Fruit fly (Drosophila melanogaster): ENCODE results near the gene CCKLR-17D3.
A peak's percentile ranks its signal among the peaks of the same experiment; 100 is the strongest.

The CCKLR-17D3 gene

DNA sequence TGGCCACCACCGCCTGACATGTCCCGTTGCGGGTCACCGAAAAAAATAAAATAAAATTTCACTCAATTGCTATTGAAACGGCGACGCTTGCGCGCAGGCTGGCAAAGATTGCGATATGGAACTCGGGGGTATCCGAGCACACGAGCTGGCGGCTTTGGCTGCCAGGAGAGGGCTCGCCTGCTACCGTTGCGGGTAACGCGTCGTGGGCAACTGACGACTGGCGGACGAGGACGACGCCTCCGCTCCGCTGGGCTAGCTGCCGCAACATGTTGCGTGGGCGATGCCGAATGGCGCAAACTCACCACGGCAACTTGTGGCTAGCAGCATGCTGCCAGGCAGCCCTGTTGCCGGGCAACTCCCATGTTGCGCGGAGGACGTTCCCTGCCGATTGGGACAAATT, at the start of gene CCKLR-17D3:
TSS of gene CCKLR-17D3 (minus strand) at position 211 of the 400 bp plus-strand sequence.
- no peak for TF ChIP-seq CG8478 (optimal IDR thresholded peaks at IDR 0.05)
- no peak for TF ChIP-seq CTCF (optimal IDR thresholded peaks at IDR 0.05)

- TF ChIP-seq CTCF (optimal IDR thresholded peaks at IDR 0.05) (no peak), CG8478 (optimal IDR thresholded peaks at IDR 0.05) (no peak)
Observed at dm6 chrX:18814944-18815343, 41.1 kb upstream of the CCKLR-17D3 start.

dm6 chrX:18814373-18814772, 40.5 kb upstream of the CCKLR-17D3 start:
- TF ChIP-seq CTCF (optimal IDR thresholded peaks at IDR 0.05) (no peak), CG8478 (optimal IDR thresholded peaks at IDR 0.05) (no peak)

DNA sequence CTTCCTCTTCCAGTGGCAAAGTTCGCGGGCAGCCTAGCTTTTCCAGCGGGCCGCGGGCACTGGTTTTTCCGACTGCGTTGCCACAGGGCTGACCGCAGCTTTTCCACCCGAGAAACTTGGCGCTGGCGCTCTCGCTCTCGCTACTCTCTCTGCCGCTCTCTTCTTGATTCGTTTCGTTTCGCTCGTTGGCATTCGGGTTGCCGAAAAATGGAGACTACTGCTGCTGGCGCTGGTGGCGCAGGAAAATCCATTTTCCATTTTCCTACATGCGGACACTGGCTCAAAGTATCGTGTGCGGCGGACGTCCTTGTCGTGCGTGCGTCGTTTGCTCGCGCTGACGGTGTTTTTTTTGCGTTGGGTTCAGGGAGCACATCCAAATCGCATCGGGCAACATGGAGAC, 39.2 kb upstream of the CCKLR-17D3 start, which contains the start of gene CG42450:
TSS of gene CG42450 (plus strand) at position 249 of the 400 bp plus-strand sequence.
- TF ChIP-seq CG8478 (optimal IDR thresholded peaks at IDR 0.05) (no peak), CTCF (optimal IDR thresholded peaks at IDR 0.05) (no peak)

DNA sequence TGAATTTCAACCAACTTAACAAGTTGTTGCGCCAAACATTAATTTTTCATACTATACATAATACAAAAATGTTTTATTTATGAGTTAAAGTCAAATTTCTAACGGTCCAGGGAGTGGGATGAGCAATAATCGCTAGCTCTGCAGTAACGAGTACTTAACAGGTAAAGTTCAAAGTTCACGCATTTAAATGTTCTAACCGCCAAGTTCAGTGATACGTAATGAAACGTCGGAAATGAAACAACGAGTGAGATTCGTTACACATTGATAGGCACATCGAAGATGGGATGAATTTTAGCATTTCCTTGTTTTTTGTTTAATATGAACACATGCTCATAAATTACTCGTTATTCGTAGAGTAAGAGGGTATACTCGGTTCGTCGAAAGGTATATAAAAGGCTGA, 38.3 kb upstream of the CCKLR-17D3 start:
- TF ChIP-seq CTCF (optimal IDR thresholded peaks at IDR 0.05): no peak
- TF ChIP-seq CG8478 (optimal IDR thresholded peaks at IDR 0.05): no peak

- TF ChIP-seq CG8478 (optimal IDR thresholded peaks at IDR 0.05): no peak
- no peak for TF ChIP-seq CTCF (optimal IDR thresholded peaks at IDR 0.05)
Observed at dm6 chrX:18806365-18806764, 32.5 kb upstream of the CCKLR-17D3 start, which contains the start of gene CG7058. Gene CG7058, plus strand, starts transcription at chrX:18806694.

DNA sequence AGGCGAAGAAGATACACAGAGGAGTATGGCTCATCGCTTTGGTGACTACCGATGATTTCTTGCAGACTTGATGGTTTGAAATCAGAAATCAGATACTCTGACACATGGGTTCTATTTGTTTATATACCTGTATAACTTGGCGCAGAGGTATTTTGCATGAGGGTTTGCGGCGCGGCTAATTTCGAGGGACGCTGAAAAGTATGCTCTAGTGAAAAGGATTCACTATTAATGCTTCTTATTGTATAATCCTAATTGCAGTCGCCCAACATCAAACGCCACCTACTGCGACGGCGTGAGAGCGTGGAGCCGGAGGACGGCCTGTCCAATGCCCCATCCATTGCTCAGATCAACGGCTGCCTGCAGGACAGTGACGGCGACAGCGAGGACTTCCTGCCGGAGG, 31.2 kb upstream of the CCKLR-17D3 start:
- TF ChIP-seq CTCF (optimal IDR thresholded peaks at IDR 0.05): peak; percentile 53 to 58
- no peak for TF ChIP-seq CG8478 (optimal IDR thresholded peaks at IDR 0.05)

DNA sequence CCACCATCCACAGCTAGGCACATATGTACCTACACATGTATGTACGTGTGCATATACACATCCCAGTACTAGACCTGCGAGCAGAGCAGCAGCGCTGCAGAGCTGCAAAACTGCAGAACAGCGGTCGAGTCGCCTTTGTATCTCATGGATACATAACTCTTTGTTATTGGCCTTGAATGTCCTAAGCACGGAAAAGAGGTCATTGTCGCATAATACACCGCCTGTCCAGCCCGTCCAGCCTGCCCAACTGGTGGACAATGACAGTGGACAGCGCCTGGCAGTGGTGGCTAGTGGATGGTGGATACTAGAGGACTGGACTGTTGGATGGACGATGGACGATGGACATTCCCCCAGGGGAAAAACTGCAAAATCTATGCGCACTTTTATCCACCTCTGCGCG, 27.5 kb upstream of the CCKLR-17D3 start:
- no peak for TF ChIP-seq CTCF (optimal IDR thresholded peaks at IDR 0.05)
- TF ChIP-seq CG8478 (optimal IDR thresholded peaks at IDR 0.05): no peak

- TF ChIP-seq CG8478 (optimal IDR thresholded peaks at IDR 0.05): no peak
- TF ChIP-seq CTCF (optimal IDR thresholded peaks at IDR 0.05): no peak
Observed at dm6 chrX:18800167-18800566, 26.3 kb upstream of the CCKLR-17D3 start.

dm6 chrX:18799307-18799855, 25.6 kb upstream of the CCKLR-17D3 start:
- TF ChIP-seq CG8478 (optimal IDR thresholded peaks at IDR 0.05) (no peak), CTCF (optimal IDR thresholded peaks at IDR 0.05) (no peak)

dm6 chrX:18797567-18797966, 23.7 kb upstream of the CCKLR-17D3 start, which contains the start of gene bnb:
Gene bnb, minus strand, starts transcription at chrX:18797687.
- TF ChIP-seq CG8478 (optimal IDR thresholded peaks at IDR 0.05) (no peak), CTCF (optimal IDR thresholded peaks at IDR 0.05) (no peak)

DNA sequence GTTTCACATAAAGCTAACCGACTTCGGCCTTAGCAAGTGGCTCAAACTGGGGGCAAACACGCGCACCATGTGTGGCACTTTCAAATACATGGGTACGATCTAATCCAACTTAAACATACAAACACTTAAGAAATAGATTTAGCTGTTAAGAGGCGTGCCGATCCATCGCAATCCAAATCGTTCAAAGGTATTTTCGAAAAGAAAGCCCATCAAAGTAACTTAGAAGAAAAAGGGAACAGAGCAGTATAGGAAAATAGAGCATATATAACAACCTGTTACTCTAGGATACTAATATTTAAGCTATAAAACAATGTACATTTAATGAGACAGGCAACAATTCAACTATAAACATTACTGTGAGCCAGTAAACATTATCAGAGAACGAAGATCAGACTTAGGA, 17.5 kb upstream of the CCKLR-17D3 start, which contains the start of gene Atg101:
TSS of gene Atg101 (plus strand) at position 301 of the 400 bp plus-strand sequence.
- no peak for TF ChIP-seq CTCF (optimal IDR thresholded peaks at IDR 0.05)
- TF ChIP-seq CG8478 (optimal IDR thresholded peaks at IDR 0.05): no peak

DNA sequence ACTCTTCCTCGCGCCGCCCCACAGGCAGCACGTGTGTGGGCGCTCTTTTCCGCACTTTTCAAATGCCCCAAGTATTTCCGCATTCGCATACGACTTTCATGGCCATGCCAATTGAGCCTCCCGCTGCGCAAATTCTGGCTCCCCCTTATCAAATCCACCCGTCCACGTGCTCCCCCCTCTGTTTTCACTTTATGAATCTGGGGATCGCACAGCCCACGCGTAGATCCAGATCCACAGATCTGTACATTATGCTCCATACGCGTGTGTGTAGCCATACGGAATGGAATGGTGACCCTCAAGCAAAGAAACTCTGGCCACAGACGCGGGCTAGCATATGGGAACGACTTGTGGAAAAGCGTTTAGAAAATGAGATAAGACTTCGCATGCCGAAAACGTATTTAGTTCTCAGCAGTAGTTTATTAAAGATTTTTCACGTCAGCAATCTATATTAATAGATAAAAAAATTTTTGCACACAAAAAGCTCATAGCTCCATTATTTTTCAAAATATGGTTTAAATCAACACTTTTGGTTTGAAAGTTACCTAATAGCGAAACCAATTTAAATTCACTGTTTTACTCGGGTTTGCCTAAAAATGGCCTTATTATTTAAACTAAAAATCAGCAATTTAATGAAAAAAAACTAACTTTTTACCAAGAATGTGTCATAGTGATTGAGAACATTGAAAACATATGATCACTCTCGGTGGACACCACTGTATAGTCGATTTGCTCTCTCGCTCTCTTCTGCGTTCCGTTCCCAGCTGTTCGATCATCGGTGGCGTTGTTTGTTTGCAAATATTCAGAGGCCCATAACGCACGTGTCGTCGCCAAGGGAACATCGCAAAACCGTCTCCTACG, 15.8 kb upstream of the CCKLR-17D3 start:
- TF ChIP-seq CTCF (optimal IDR thresholded peaks at IDR 0.05) (no peak), CG8478 (optimal IDR thresholded peaks at IDR 0.05) (no peak)

dm6 chrX:18788143-18788745, 14.4 kb upstream of the CCKLR-17D3 start, which contains the start of the genes CG6961 and S6KL:
Gene CG6961, minus strand, starts transcription at chrX:18788210.
Gene S6KL, plus strand, starts transcription at chrX:18788464.
- TF ChIP-seq CTCF (optimal IDR thresholded peaks at IDR 0.05): no peak
- no peak for TF ChIP-seq CG8478 (optimal IDR thresholded peaks at IDR 0.05)

DNA sequence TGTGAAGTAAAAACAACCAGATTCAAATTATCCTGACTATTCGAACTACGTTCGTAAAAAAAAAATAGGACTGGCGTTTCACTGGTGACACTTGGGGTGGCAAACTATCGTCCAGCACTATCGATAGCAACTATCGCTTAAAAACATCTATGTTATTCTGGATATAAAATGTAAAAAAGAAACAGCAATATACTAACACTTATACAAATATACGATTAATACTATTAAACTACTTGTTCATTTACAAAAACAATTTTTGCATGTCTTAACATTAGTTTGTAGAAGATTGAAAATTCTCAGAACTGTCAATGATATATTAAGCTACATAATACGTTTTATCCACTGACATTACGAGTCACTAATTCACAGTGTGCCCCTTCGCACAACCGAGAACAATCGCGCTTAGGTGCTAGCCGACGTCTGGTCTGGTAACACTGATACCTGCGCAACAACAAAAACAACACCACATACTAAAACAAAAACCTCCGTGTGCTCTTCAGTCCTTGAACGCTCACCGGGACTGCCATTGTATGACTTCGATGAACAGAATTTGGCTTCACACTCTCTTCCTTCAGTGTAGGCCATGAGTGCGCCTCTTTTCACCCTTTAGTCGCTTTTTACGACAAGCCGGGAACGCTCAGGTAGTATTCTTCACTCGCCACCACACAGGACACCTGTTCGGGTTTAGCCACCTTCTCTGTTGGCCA, 9.7 kb upstream of the CCKLR-17D3 start, which contains the start of gene CG18259:
TSS of gene CG18259 (minus strand) at position 78 of the 707 bp plus-strand sequence.
- TF ChIP-seq CG8478 (optimal IDR thresholded peaks at IDR 0.05): no peak
- TF ChIP-seq CTCF (optimal IDR thresholded peaks at IDR 0.05): no peak
